Comparison of ENCODE assay signal across 6 fruit fly cellular contexts in genomic region chr3R:4952571-4952929, dm6.
A peak's percentile ranks its signal among the peaks of the same experiment; 100 is the strongest.
TF ChIP-seq lines count a peak whose summit lies in the region.

TSS of gene Ubc6 (minus strand) at chr3R:4952682.

- TF ChIP-seq CTCF in S2 (optimal IDR thresholded peaks at IDR 0.05; lab: Kevin White, UChicago): peak; percentile 55 to 64
- TF ChIP-seq CTCF in whole organism, embryonic (GFP tag; optimal IDR thresholded peaks at IDR 0.05; lab: Kevin White, UChicago): peak; percentile 74

TF ChIP-seq in whole organism, adult, 20 proteins besides CTCF, POLR2A, EP300 and RAD21 (continues in another document):
- peak; percentile 9 for TF ChIP-seq ovo (GFP tag; optimal IDR thresholded peaks at IDR 0.05; lab: Kevin White, UChicago)
- TF ChIP-seq CG1620 (GFP tag; optimal IDR thresholded peaks at IDR 0.05; lab: Kevin White, UChicago): peak; percentile 68
- peak; percentile 65 for TF ChIP-seq bab1 (GFP tag; optimal IDR thresholded peaks at IDR 0.05; lab: Kevin White, UChicago)
- peak; percentile 29 for TF ChIP-seq CG14711 (tag; optimal IDR thresholded peaks at IDR 0.05; lab: Kevin White, UChicago)
- TF ChIP-seq CG7101 (tag; optimal IDR thresholded peaks at IDR 0.05; lab: Kevin White, UChicago): peak; percentile 56
- no peak for TF ChIP-seq pad (GFP tag; optimal IDR thresholded peaks at IDR 0.05; lab: Kevin White, UChicago)
- peak; percentile 27 for TF ChIP-seq Clk (GFP tag; optimal IDR thresholded peaks at IDR 0.05; lab: Kevin White, UChicago)
- TF ChIP-seq cnc (optimal IDR thresholded peaks at IDR 0.05; lab: Kevin White, UChicago): no peak
- TF ChIP-seq Mnt (GFP tag; optimal IDR thresholded peaks at IDR 0.05; lab: Kevin White, UChicago): peak; percentile 20
- peak; percentile 66 for TF ChIP-seq Crg-1 (GFP tag; optimal IDR thresholded peaks at IDR 0.05; lab: Kevin White, UChicago)
- no peak for TF ChIP-seq CG33017 (tag; optimal IDR thresholded peaks at IDR 0.05; lab: Kevin White, UChicago)
- peak; percentile 67 for TF ChIP-seq toe (GFP tag; optimal IDR thresholded peaks at IDR 0.05; lab: Kevin White, UChicago)
- TF ChIP-seq CG5204 (GFP tag; optimal IDR thresholded peaks at IDR 0.05; lab: Kevin White, UChicago): peak; percentile 41
- peak; percentile 0 for TF ChIP-seq kay (GFP tag; lab: Kevin White, UChicago; ENCODE audit: borderline replicate concordance)
- no peak for TF ChIP-seq CG12768 (GFP tag; optimal IDR thresholded peaks at IDR 0.05; lab: Kevin White, UChicago)
- peak; percentile 2 for TF ChIP-seq CG7045 (GFP tag; optimal IDR thresholded peaks at IDR 0.05; lab: Kevin White, UChicago)
- TF ChIP-seq Hr96 (GFP tag; optimal IDR thresholded peaks at IDR 0.05; lab: Kevin White, UChicago): peak; percentile 59
- no peak for TF ChIP-seq tj (GFP tag; optimal IDR thresholded peaks at IDR 0.05; lab: Kevin White, UChicago)

TF ChIP-seq in whole organism, embryonic, 481 proteins besides CTCF, POLR2A, EP300 and RAD21 (continues in another document):
- TF ChIP-seq nau (GFP tag; optimal IDR thresholded peaks at IDR 0.05; lab: Kevin White, UChicago): peak; percentile 13
- no peak for TF ChIP-seq Oaz (GFP tag; IDR thresholded peaks at IDR 0.05; lab: Robert Waterston, UW)
- TF ChIP-seq pum (GFP tag; optimal IDR thresholded peaks at IDR 0.05; lab: Kevin White, UChicago): peak; percentile 76
- TF ChIP-seq D19B (GFP tag; optimal IDR thresholded peaks at IDR 0.05; lab: Kevin White, UChicago): no peak
- no peak for TF ChIP-seq Scr (GFP tag; IDR thresholded peaks at IDR 0.05; lab: Robert Waterston, UW; ENCODE audit: partially characterized antibody)
- TF ChIP-seq CG10147 (GFP tag; optimal IDR thresholded peaks at IDR 0.05; lab: Kevin White, UChicago): no peak
- TF ChIP-seq CG11504 (tag; optimal IDR thresholded peaks at IDR 0.05; lab: Kevin White, UChicago): no peak
- TF ChIP-seq CG31388 (GFP tag; optimal IDR thresholded peaks at IDR 0.05; lab: Kevin White, UChicago): no peak
- TF ChIP-seq CG4282 (GFP tag; optimal IDR thresholded peaks at IDR 0.05; lab: Kevin White, UChicago): peak; percentile 77
- peak; percentile 49 for TF ChIP-seq CG12236 (GFP tag; optimal IDR thresholded peaks at IDR 0.05; lab: Kevin White, UChicago)
- peak; percentile 74 for TF ChIP-seq gfzf (GFP tag; optimal IDR thresholded peaks at IDR 0.05; lab: Kevin White, UChicago)
- TF ChIP-seq Dbx (GFP tag; IDR thresholded peaks at IDR 0.05; lab: Robert Waterston, UW): no peak
- no peak for TF ChIP-seq Taf1 (GFP tag; IDR thresholded peaks at IDR 0.05; lab: Robert Waterston, UW)
- TF ChIP-seq odd (GFP tag; optimal IDR thresholded peaks at IDR 0.05; lab: Kevin White, UChicago): no peak
- no peak for TF ChIP-seq ap (GFP tag; IDR thresholded peaks at IDR 0.05; lab: Robert Waterston, UW)
- TF ChIP-seq CG12299 (tag; optimal IDR thresholded peaks at IDR 0.05; lab: Kevin White, UChicago): peak; percentile 24
- peak; percentile 75 for TF ChIP-seq dm (GFP tag; optimal IDR thresholded peaks at IDR 0.05; lab: Kevin White, UChicago)
- no peak for TF ChIP-seq D19A (tag; optimal IDR thresholded peaks at IDR 0.05; lab: Kevin White, UChicago)
- TF ChIP-seq Ada2b (GFP tag; IDR thresholded peaks at IDR 0.05; lab: Robert Waterston, UW): no peak

TF ChIP-seq in whole organism, prepupa, 60 proteins besides CTCF, POLR2A, EP300 and RAD21 (continues in another document):
- peak; percentile 62 for TF ChIP-seq OdsH (GFP tag; optimal IDR thresholded peaks at IDR 0.05; lab: Kevin White, UChicago)
- TF ChIP-seq CG8632 (GFP tag; optimal IDR thresholded peaks at IDR 0.05; lab: Kevin White, UChicago): no peak
- TF ChIP-seq CG6276 (GFP tag; optimal IDR thresholded peaks at IDR 0.05; lab: Kevin White, UChicago): no peak
- TF ChIP-seq Blimp-1 (GFP tag; optimal IDR thresholded peaks at IDR 0.05; lab: Kevin White, UChicago): no peak
- no peak for TF ChIP-seq CG6854 (GFP tag; optimal IDR thresholded peaks at IDR 0.05; lab: Kevin White, UChicago)
- peak; percentile 48 for TF ChIP-seq CG3032 (tag; optimal IDR thresholded peaks at IDR 0.05; lab: Kevin White, UChicago)
- peak in 1 of 2 experiments; percentile 28 for TF ChIP-seq salr (GFP tag; optimal IDR thresholded peaks at IDR 0.05; lab: Kevin White, UChicago)
- TF ChIP-seq Ets21C (GFP tag; optimal IDR thresholded peaks at IDR 0.05; lab: Kevin White, UChicago): peak; percentile 60
- peak; percentile 53 for TF ChIP-seq CG1621 (tag; optimal IDR thresholded peaks at IDR 0.05; lab: Kevin White, UChicago)
- TF ChIP-seq Sox14 (GFP tag; optimal IDR thresholded peaks at IDR 0.05; lab: Kevin White, UChicago): peak; percentile 68
- peak; percentile 33 for TF ChIP-seq CG11902 (GFP tag; optimal IDR thresholded peaks at IDR 0.05; lab: Kevin White, UChicago)
- peak; percentile 61 for TF ChIP-seq esn (GFP tag; optimal IDR thresholded peaks at IDR 0.05; lab: Kevin White, UChicago)
- TF ChIP-seq fd59A (GFP tag; optimal IDR thresholded peaks at IDR 0.05; lab: Kevin White, UChicago): no peak
- peak; percentile 12 for TF ChIP-seq achi (GFP tag; optimal IDR thresholded peaks at IDR 0.05; lab: Kevin White, UChicago)
- TF ChIP-seq topi (GFP tag; optimal IDR thresholded peaks at IDR 0.05; lab: Kevin White, UChicago): peak; percentile 48
- no peak for TF ChIP-seq fkh (GFP tag; optimal IDR thresholded peaks at IDR 0.05; lab: Kevin White, UChicago)
- TF ChIP-seq Hr39 (GFP tag; optimal IDR thresholded peaks at IDR 0.05; lab: Kevin White, UChicago): peak; percentile 76
- no peak for TF ChIP-seq CG8119 (GFP tag; IDR thresholded peaks at IDR 0.05; lab: Robert Waterston, UW)
- TF ChIP-seq Smox (GFP tag; optimal IDR thresholded peaks at IDR 0.05; lab: Kevin White, UChicago): peak; percentile 59
- no peak for TF ChIP-seq CG11294 (GFP tag; IDR thresholded peaks at IDR 0.05; lab: Robert Waterston, UW)

TF ChIP-seq in whole organism, pupa, 21 proteins besides CTCF, POLR2A, EP300 and RAD21:
- no peak for TF ChIP-seq Ets98B (GFP tag; IDR thresholded peaks at IDR 0.05; lab: Robert Waterston, UW)
- peak; percentile 1 for TF ChIP-seq CG34367 (tag; optimal IDR thresholded peaks at IDR 0.05; lab: Kevin White, UChicago)
- TF ChIP-seq CG14655 (GFP tag; optimal IDR thresholded peaks at IDR 0.05; lab: Kevin White, UChicago): no peak
- no peak for TF ChIP-seq CG4496 (GFP tag; IDR thresholded peaks at IDR 0.05; lab: Robert Waterston, UW)
- TF ChIP-seq D1 (tag; optimal IDR thresholded peaks at IDR 0.05; lab: Kevin White, UChicago): peak; percentile 30
- no peak for TF ChIP-seq Snoo (tag; optimal IDR thresholded peaks at IDR 0.05; lab: Kevin White, UChicago)
- peak; percentile 15 for TF ChIP-seq Pif1A (GFP tag; optimal IDR thresholded peaks at IDR 0.05; lab: Kevin White, UChicago)
- no peak for TF ChIP-seq CG17806 (tag; optimal IDR thresholded peaks at IDR 0.05; lab: Kevin White, UChicago)
- TF ChIP-seq Pif1B (GFP tag; optimal IDR thresholded peaks at IDR 0.05; lab: Kevin White, UChicago): peak; percentile 30
- peak; percentile 21 for TF ChIP-seq CG15710 (tag; optimal IDR thresholded peaks at IDR 0.05; lab: Kevin White, UChicago)
- TF ChIP-seq CG8159 (tag; optimal IDR thresholded peaks at IDR 0.05; lab: Kevin White, UChicago): peak; percentile 15
- no peak for TF ChIP-seq CG10348 (GFP tag; IDR thresholded peaks at IDR 0.05; lab: Robert Waterston, UW)

TF ChIP-seq in whole organism, wandering third instar larva, 38 proteins besides CTCF, POLR2A, EP300 and RAD21 (continues in another document):
- TF ChIP-seq Hnf4 (GFP tag; optimal IDR thresholded peaks at IDR 0.05; lab: Kevin White, UChicago) (peak; percentile 82), Abd-B (GFP tag; optimal IDR thresholded peaks at IDR 0.05; lab: Kevin White, UChicago) (no peak), woc (GFP tag; optimal IDR thresholded peaks at IDR 0.05; lab: Kevin White, UChicago) (peak; percentile 17), Sp1 (GFP tag; optimal IDR thresholded peaks at IDR 0.05; lab: Kevin White, UChicago) (peak; percentile 2), jim (GFP tag; optimal IDR thresholded peaks at IDR 0.05; lab: Kevin White, UChicago) (peak; percentile 60), h (GFP tag; optimal IDR thresholded peaks at IDR 0.05; lab: Kevin White, UChicago) (peak; percentile 71), N (GFP tag; optimal IDR thresholded peaks at IDR 0.05; lab: Kevin White, UChicago) (peak; percentile 10), Rel (GFP tag; optimal IDR thresholded peaks at IDR 0.05; lab: Kevin White, UChicago) (no peak), Rel (tag; optimal IDR thresholded peaks at IDR 0.05; lab: Kevin White, UChicago) (peak; percentile 63), fru (GFP tag; optimal IDR thresholded peaks at IDR 0.05; lab: Kevin White, UChicago) (peak; percentile 64), Dfd (GFP tag; optimal IDR thresholded peaks at IDR 0.05; lab: Kevin White, UChicago) (no peak), psq (GFP tag; optimal IDR thresholded peaks at IDR 0.05; lab: Kevin White, UChicago) (peak; percentile 58), sv (GFP tag; optimal IDR thresholded peaks at IDR 0.05; lab: Kevin White, UChicago) (peak; percentile 56), CrebA (GFP tag; optimal IDR thresholded peaks at IDR 0.05; lab: Kevin White, UChicago; ENCODE audit: borderline replicate concordance) (no peak), sage (GFP tag; optimal IDR thresholded peaks at IDR 0.05; lab: Kevin White, UChicago) (no peak), brk (GFP tag; optimal IDR thresholded peaks at IDR 0.05; lab: Kevin White, UChicago) (peak; percentile 70), lola (GFP tag; optimal IDR thresholded peaks at IDR 0.05; lab: Kevin White, UChicago) (no peak), dl (GFP tag; optimal IDR thresholded peaks at IDR 0.05; lab: Kevin White, UChicago; ENCODE audit: insufficient read depth in 1 of 2, partially characterized antibody in 2 of 2) (no peak), br (GFP tag; optimal IDR thresholded peaks at IDR 0.05; lab: Kevin White, UChicago) (peak; percentile 57), Jra (GFP tag; optimal IDR thresholded peaks at IDR 0.05; lab: Kevin White, UChicago) (peak; percentile 61), rgr (GFP tag; optimal IDR thresholded peaks at IDR 0.05; lab: Kevin White, UChicago) (peak; percentile 77), HLH106 (tag; optimal IDR thresholded peaks at IDR 0.05; lab: Kevin White, UChicago) (peak; percentile 60), Vsx2 (GFP tag; optimal IDR thresholded peaks at IDR 0.05; lab: Kevin White, UChicago; ENCODE audit: partially characterized antibody) (no peak), foxo (GFP tag; optimal IDR thresholded peaks at IDR 0.05; lab: Kevin White, UChicago) (peak in 1 of 2 experiments; percentile 76), usp (GFP tag; optimal IDR thresholded peaks at IDR 0.05; lab: Kevin White, UChicago) (no peak), dmrt93B (GFP tag; optimal IDR thresholded peaks at IDR 0.05; lab: Kevin White, UChicago) (peak; percentile 10), Mio (GFP tag; optimal IDR thresholded peaks at IDR 0.05; lab: Kevin White, UChicago) (no peak), tai (GFP tag; optimal IDR thresholded peaks at IDR 0.05; lab: Kevin White, UChicago) (peak; percentile 76), Dif (GFP tag; optimal IDR thresholded peaks at IDR 0.05; lab: Kevin White, UChicago; ENCODE audit: partially characterized antibody) (no peak), Hr78 (GFP tag; optimal IDR thresholded peaks at IDR 0.05; lab: Kevin White, UChicago) (no peak), pan (optimal IDR thresholded peaks at IDR 0.05; lab: Kevin White, UChicago) (no peak)
